Worm (Caenorhabditis elegans): ENCODE results near the gene popl-1.

- no peak for TF ChIP-seq attf-4 (tag; optimal IDR thresholded peaks at IDR 0.05)
- TF ChIP-seq dpl-1 (GFP tag; optimal IDR thresholded peaks at IDR 0.05) = no peak
- no peak for TF ChIP-seq egl-27 (tag; optimal IDR thresholded peaks at IDR 0.05)
- no peak for TF ChIP-seq fkh-10 (GFP tag; optimal IDR thresholded peaks at IDR 0.05)
- no peak for TF ChIP-seq pha-4 (GFP tag; IDR thresholded peaks at IDR 0.05)
- no peak for TF ChIP-seq pha-4 (tag; optimal IDR thresholded peaks at IDR 0.05)
These were observed 34.2 kb upstream of the popl-1 start, which contains the start of gene nduf-2.2 for ce11 chrIII:6464913-6465312.

Data from whole organism, L4 larva.